Worm (Caenorhabditis elegans) whole organism, L3 larva: ENCODE data around the gene T28C12.1.

Experiments used
- lin-39 ChIP-seq: fragments of 150-350 bp; optimal IDR thresholded peaks from 2 replicates; lab custom pipeline; 2018; ENCODE audit warnings: missing biosample characterization, missing genetic modification reagents, missing genetic modification characterization
- nhr-237 ChIP-seq: fragments of 150-350 bp; optimal IDR thresholded peaks from 2 replicates; lab custom pipeline; 2014; ENCODE audit warnings: missing biosample characterization, missing genetic modification characterization
- nhr-25 ChIP-seq: sonication (generic microtip); optimal IDR thresholded peaks from 2 replicates; lab custom pipeline; 2017; ENCODE audit warnings: missing biosample characterization, missing genetic modification characterization
- nhr-76 ChIP-seq: fragments of 150-350 bp; sonication (generic microtip); optimal IDR thresholded peaks from 5 replicates; lab custom pipeline; 2014; ENCODE audit warnings: missing biosample characterization, missing genetic modification characterization
- nhr-77 ChIP-seq: fragments of 150-350 bp; optimal IDR thresholded peaks from 2 replicates; lab custom pipeline; 2014; ENCODE audit warnings: missing biosample characterization, missing genetic modification characterization

DNA sequence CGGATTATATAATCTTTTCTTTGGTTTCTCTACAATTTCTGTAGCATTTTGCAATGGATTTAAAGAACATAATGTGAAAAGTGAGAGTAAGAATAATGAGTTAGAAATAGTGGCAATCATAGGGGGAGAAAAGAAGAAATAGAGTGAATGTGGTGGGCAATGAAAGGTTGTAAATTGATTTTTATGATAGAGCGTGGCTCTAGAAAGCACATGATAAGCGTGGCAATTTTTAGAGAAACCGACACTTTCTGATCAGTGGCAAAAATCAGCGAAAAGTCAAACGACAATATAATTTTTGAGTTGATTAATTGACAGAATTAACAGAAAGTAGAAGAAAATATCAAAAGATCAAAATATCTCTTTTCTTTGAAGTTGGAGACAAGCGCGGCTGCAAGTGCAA is 39.3 kb upstream of the T28C12.1 start, which contains the start of gene K12B6.9:
- no peak for TF ChIP-seq nhr-77 (tag; lab: Kevin White, UChicago)
- no peak for TF ChIP-seq nhr-237 (tag; lab: Kevin White, UChicago)
- no peak for TF ChIP-seq nhr-25 (tag; lab: Kevin White, UChicago)
- no peak for TF ChIP-seq lin-39
- no peak for TF ChIP-seq nhr-76 (tag; lab: Kevin White, UChicago)
